Fruit fly (Drosophila melanogaster) whole organism, embryonic: ENCODE data around the gene cype.

Source experiments
- Bteb2 ChIP-seq: fragments of 200-800 bp; sonication (Bioruptor generic); optimal IDR thresholded peaks from 2 replicates; lab custom pipeline; 2016; ENCODE audit warnings: missing biosample characterization, missing genetic modification characterization
- CG1024 ChIP-seq: fragments of 200-800 bp; sonication (Bioruptor generic); IDR thresholded peaks from 2 replicates; pipeline ENCODE4 v1.3.6; 2022; ENCODE audit warnings: missing biosample characterization, missing genetic modification characterization
- CG10979 ChIP-seq: fragments of 200-800 bp; sonication (Bioruptor generic); optimal IDR thresholded peaks from 2 replicates; lab custom pipeline; 2018; ENCODE audit warnings: missing biosample characterization, mild to moderate bottlenecking, missing genetic modification characterization, moderate library complexity
- CG12769 ChIP-seq: fragments of 200-800 bp; sonication (Bioruptor generic); optimal IDR thresholded peaks from 2 replicates; lab custom pipeline; 2019; ENCODE audit warnings: missing biosample characterization, mild to moderate bottlenecking, missing genetic modification characterization, moderate library complexity
- CG16813 ChIP-seq: fragments of 200-800 bp; sonication (Bioruptor generic); IDR thresholded peaks from 3 replicates; pipeline ENCODE4 v1.3.6; 2022; ENCODE audit warnings: missing biosample characterization, missing genetic modification characterization; ENCODE audit not compliant: partially characterized antibody
- CG17186 ChIP-seq: fragments of 200-800 bp; sonication (Bioruptor generic); optimal IDR thresholded peaks from 3 replicates; lab custom pipeline; 2017; ENCODE audit warnings: missing biosample characterization, missing genetic modification reagents, missing genetic modification characterization
- CG17361 ChIP-seq: fragments of 200-800 bp; sonication (Bioruptor generic); IDR thresholded peaks from 3 replicates; pipeline ENCODE4 v1.3.6; 2022; ENCODE audit warnings: missing biosample characterization, missing genetic modification characterization
- CG17802 ChIP-seq: fragments of 200-800 bp; sonication (Bioruptor generic); optimal IDR thresholded peaks from 2 replicates; lab custom pipeline; 2018; ENCODE audit warnings: missing biosample characterization, mild to moderate bottlenecking, missing genetic modification characterization, moderate library complexity
- CG18599 ChIP-seq: fragments of 200-800 bp; sonication (Bioruptor generic); optimal IDR thresholded peaks from 3 replicates; lab custom pipeline; 2017; ENCODE audit warnings: missing biosample characterization, missing genetic modification characterization, mild to moderate bottlenecking, moderate library complexity, missing genetic modification reagents
- CG34376 ChIP-seq: fragments of 200-800 bp; sonication (Bioruptor generic); optimal IDR thresholded peaks from 2 replicates; lab custom pipeline; 2018; ENCODE audit warnings: missing biosample characterization, mild to moderate bottlenecking, missing genetic modification characterization
- CG34422 ChIP-seq: fragments of 200-800 bp; sonication (Bioruptor generic); IDR thresholded peaks from 3 replicates; pipeline ENCODE4 v1.3.6; 2022; ENCODE audit warnings: missing biosample characterization, missing genetic modification characterization
- CG6254 ChIP-seq: fragments of 200-800 bp; sonication (Bioruptor generic); optimal IDR thresholded peaks from 3 replicates; lab custom pipeline; 2017; ENCODE audit warnings: mild to moderate bottlenecking, missing biosample characterization, missing genetic modification reagents, missing genetic modification characterization
- CG8359 ChIP-seq: fragments of 200-800 bp; sonication (Bioruptor generic); optimal IDR thresholded peaks from 2 replicates; lab custom pipeline; 2017; ENCODE audit warnings: missing biosample characterization, mild to moderate bottlenecking, missing genetic modification characterization, borderline replicate concordance
- CG9797 ChIP-seq: fragments of 200-800 bp; sonication (Bioruptor generic); optimal IDR thresholded peaks from 3 replicates; lab custom pipeline; 2018; ENCODE audit warnings: missing biosample characterization, mild to moderate bottlenecking, missing genetic modification characterization
- CTCF ChIP-seq: fragments of 200-800 bp; sonication (Bioruptor generic); optimal IDR thresholded peaks from 2 replicates; lab custom pipeline; 2017; ENCODE audit warnings: missing biosample characterization, mild to moderate bottlenecking, missing genetic modification characterization, moderate library complexity
- CkIIα-i1 ChIP-seq: fragments of 200-800 bp; sonication (Bioruptor generic); IDR thresholded peaks from 2 replicates; pipeline ENCODE4 v1.3.6; 2022; ENCODE audit warnings: missing biosample characterization, missing genetic modification characterization
- Drgx ChIP-seq: fragments of 200-800 bp; sonication (Bioruptor generic); IDR thresholded peaks from 2 replicates; pipeline ENCODE4 v1.3.6; 2022; ENCODE audit warnings: missing biosample characterization, missing genetic modification characterization
- Hr51 ChIP-seq, 2 experiments: fragments of 200-800 bp; sonication (Bioruptor generic); optimal IDR thresholded peaks; 2 replicates in 1 of 2; 3 replicates in 1 of 2; lab custom pipeline; 2016 to 2018; ENCODE audit warnings: missing biosample characterization in 2 of 2, missing genetic modification characterization in 2 of 2, mild to moderate bottlenecking in 1 of 2, moderate library complexity in 1 of 2
- NC2α ChIP-seq: fragments of 200-800 bp; sonication (Bioruptor generic); optimal IDR thresholded peaks from 2 replicates; lab custom pipeline; 2016; ENCODE audit warnings: missing biosample characterization, missing genetic modification characterization
- Nf-YB ChIP-seq: fragments of 200-800 bp; sonication (Bioruptor generic); optimal IDR thresholded peaks from 3 replicates; lab custom pipeline; 2019; ENCODE audit warnings: missing biosample characterization, mild to moderate bottlenecking, missing genetic modification characterization, moderate library complexity
- Oli ChIP-seq: fragments of 200-800 bp; sonication (Bioruptor generic); optimal IDR thresholded peaks from 2 replicates; lab custom pipeline; 2018; ENCODE audit warnings: missing biosample characterization, mild to moderate bottlenecking, missing genetic modification characterization, moderate library complexity
- Pdp1 ChIP-seq, 2 experiments: fragments of 200-800 bp; sonication (Bioruptor generic); optimal IDR thresholded peaks; 3 replicates each; lab custom pipeline; 2016; ENCODE audit warnings: missing biosample characterization in 2 of 2, missing genetic modification characterization in 2 of 2, mild to moderate bottlenecking in 1 of 2, moderate library complexity in 1 of 2
- Rfx ChIP-seq: fragments of 200-800 bp; sonication (Bioruptor generic); IDR thresholded peaks from 2 replicates; pipeline ENCODE4 v1.3.6; 2022; ENCODE audit warnings: missing biosample characterization, missing genetic modification characterization
- Six4 ChIP-seq: fragments of 200-800 bp; sonication (Bioruptor generic); optimal IDR thresholded peaks from 2 replicates; lab custom pipeline; 2016; ENCODE audit warnings: missing biosample characterization, missing genetic modification characterization
- abd-A ChIP-seq: fragments of 200-800 bp; sonication (Bioruptor generic); optimal IDR thresholded peaks from 3 replicates; lab custom pipeline; 2019; ENCODE audit warnings: missing biosample characterization, mild to moderate bottlenecking, missing genetic modification characterization, moderate library complexity
- cas ChIP-seq: fragments of 200-800 bp; sonication (Bioruptor generic); IDR thresholded peaks from 2 replicates; pipeline ENCODE4 v1.3.6; 2022; ENCODE audit warnings: missing biosample characterization, missing genetic modification characterization
- caup ChIP-seq: fragments of 200-800 bp; sonication (Bioruptor generic); optimal IDR thresholded peaks from 3 replicates; lab custom pipeline; 2017; ENCODE audit warnings: missing biosample characterization, mild to moderate bottlenecking, missing genetic modification characterization, moderate library complexity; ENCODE audit not compliant: severe bottlenecking
- ci ChIP-seq: fragments of 200-800 bp; sonication (Bioruptor generic); IDR thresholded peaks from 3 replicates; pipeline ENCODE4 v1.3.6; 2022; ENCODE audit warnings: missing biosample characterization, missing genetic modification characterization
- en ChIP-seq: fragments of 200-800 bp; sonication (Bioruptor generic); optimal IDR thresholded peaks from 2 replicates; lab custom pipeline; 2016; ENCODE audit warnings: missing biosample characterization, missing genetic modification characterization
- exex ChIP-seq: fragments of 200-800 bp; sonication (Bioruptor generic); optimal IDR thresholded peaks from 4 replicates; lab custom pipeline; 2018; ENCODE audit warnings: missing biosample characterization, mild to moderate bottlenecking, missing genetic modification characterization, moderate library complexity
- fd102C ChIP-seq: fragments of 200-800 bp; sonication (Bioruptor generic); optimal IDR thresholded peaks from 2 replicates; lab custom pipeline; 2018; ENCODE audit warnings: missing biosample characterization, mild to moderate bottlenecking, missing genetic modification characterization, moderate library complexity
- fd64A ChIP-seq: fragments of 200-800 bp; sonication (Bioruptor generic); optimal IDR thresholded peaks from 3 replicates; lab custom pipeline; 2018; ENCODE audit warnings: missing biosample characterization, mild to moderate bottlenecking, missing genetic modification characterization
- ftz-f1 ChIP-seq: fragments of 200-800 bp; sonication (Bioruptor generic); optimal IDR thresholded peaks from 2 replicates; lab custom pipeline; 2016; ENCODE audit warnings: missing biosample characterization, missing genetic modification characterization
- grau ChIP-seq: fragments of 200-800 bp; optimal IDR thresholded peaks from 3 replicates; lab custom pipeline; 2019; ENCODE audit warnings: missing biosample characterization, mild to moderate bottlenecking, missing genetic modification characterization, moderate library complexity
- jigr1 ChIP-seq: fragments of 200-800 bp; sonication (Bioruptor generic); IDR thresholded peaks from 3 replicates; pipeline ENCODE4 v1.3.6; 2022; ENCODE audit warnings: missing biosample characterization, missing genetic modification characterization
- nmo ChIP-seq: fragments of 200-800 bp; sonication (Bioruptor generic); optimal IDR thresholded peaks from 2 replicates; lab custom pipeline; 2018; ENCODE audit warnings: missing biosample characterization, mild to moderate bottlenecking, missing genetic modification characterization, moderate library complexity
- pum ChIP-seq: fragments of 200-800 bp; sonication (Bioruptor generic); optimal IDR thresholded peaks from 2 replicates; lab custom pipeline; 2016; ENCODE audit warnings: missing biosample characterization, missing genetic modification characterization
- sima ChIP-seq: fragments of 200-800 bp; sonication (Bioruptor generic); optimal IDR thresholded peaks from 2 replicates; lab custom pipeline; 2016; ENCODE audit warnings: missing biosample characterization, missing genetic modification characterization
- sug ChIP-seq: fragments of 200-800 bp; optimal IDR thresholded peaks from 2 replicates; lab custom pipeline; 2019; ENCODE audit warnings: missing biosample characterization, mild to moderate bottlenecking, missing genetic modification characterization, moderate library complexity
- tap ChIP-seq: fragments of 200-800 bp; optimal IDR thresholded peaks from 3 replicates; lab custom pipeline; 2019; ENCODE audit warnings: missing biosample characterization, mild to moderate bottlenecking, missing genetic modification characterization, moderate library complexity
- usp ChIP-seq: fragments of >200 bp; optimal IDR thresholded peaks from 2 replicates; lab custom pipeline; 2017; ENCODE audit warnings: missing biosample characterization, missing genetic modification characterization

The cype gene

DNA sequence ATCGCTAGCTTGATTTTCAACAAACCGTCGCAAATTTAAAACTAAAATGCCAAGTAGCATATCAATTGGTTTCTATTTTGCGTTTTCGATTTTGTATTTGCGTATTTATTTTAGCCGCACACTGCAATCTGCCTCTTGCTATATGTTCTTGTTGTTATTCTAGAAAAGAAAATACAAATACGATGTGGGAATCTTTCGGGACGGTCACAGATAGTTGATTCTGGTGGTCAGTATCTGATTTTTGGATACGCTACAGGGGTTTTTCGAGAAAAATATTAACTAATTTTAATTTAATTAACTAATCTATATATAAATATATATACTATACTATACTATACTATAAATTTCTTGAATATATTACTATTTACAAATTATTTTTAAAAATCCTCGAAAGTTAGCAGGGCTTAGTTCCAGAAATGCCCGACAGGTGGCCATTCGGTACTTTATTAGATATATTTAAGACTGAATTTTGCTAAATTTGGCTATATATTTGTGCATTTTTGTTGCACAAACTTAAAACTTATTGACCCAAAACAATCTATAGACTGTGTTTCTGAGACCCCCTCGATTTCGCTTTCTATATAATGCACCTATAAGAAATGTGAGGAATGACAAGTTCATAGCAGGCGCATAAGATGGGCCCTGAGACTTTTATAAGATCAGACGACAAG is 1.9 kb downstream of the cype start, which contains the start of gene CG14022:
Gene CG14022, minus strand, starts transcription at position 51 of the 671 bp plus-strand sequence.
- TF ChIP-seq CG10979 (peak; percentile 85), usp (GFP tag; lab: Kevin White, UChicago) (no peak), CTCF (GFP tag; lab: Kevin White, UChicago) (peak; percentile 82)

DNA sequence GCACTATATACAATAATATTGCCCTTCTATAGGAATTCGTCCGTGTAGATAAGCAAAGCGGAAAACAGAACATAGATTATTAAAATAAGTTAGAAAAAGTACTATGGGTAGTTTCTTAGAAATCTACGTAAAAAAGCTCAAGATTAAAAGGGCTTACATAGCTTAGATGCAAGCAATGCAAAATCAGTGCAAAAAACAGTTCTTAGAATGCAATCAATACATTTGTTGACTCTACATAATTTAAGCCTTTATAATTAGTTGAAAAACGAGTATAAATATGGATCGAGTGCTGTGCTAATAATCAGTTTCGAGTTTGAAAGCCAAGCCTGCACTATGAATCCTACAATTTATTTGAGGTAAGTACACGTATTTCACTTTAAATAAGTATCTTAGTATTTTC is 2.5 kb downstream of the cype start, which contains the start of gene TotM:
Gene TotM, plus strand, starts transcription at position 301 of the 400 bp plus-strand sequence.
- TF ChIP-seq pum (GFP tag; lab: Kevin White, UChicago) (no peak), jigr1 (GFP tag; lab: Robert Waterston, UW) (no peak), CG1024 (no peak), CG12769 (tag; lab: Kevin White, UChicago) (no peak), tap (tag; lab: Kevin White, UChicago) (no peak), abd-A (tag; lab: Kevin White, UChicago) (no peak), ftz-f1 (GFP tag; lab: Kevin White, UChicago) (no peak), cas (GFP tag; lab: Robert Waterston, UW) (no peak), Nf-YB (GFP tag; lab: Kevin White, UChicago) (no peak), CG17361 (GFP tag; lab: Robert Waterston, UW) (no peak), Six4 (GFP tag; lab: Kevin White, UChicago) (no peak)
- TF ChIP-seq, all 482 proteins: peak for 0

DNA sequence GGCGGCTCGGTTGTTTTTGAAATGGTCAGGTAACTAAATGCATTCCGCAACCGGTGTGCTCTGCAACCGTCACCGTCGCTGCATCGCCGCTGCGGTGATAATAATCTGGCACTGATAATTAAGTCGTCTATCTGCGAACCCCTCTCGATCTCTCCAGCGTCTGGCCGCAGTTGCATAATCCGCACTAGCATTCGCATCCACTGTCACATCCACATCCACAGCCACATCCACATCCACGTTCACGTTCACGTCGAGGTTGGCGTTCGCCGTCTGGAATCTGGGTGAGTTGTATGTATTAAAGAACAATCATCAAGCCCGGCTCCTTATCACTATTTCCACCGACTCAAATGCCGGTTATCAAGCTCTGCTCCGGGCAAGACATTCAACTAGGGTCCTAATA is 5.5 kb downstream of the cype start:
- TF ChIP-seq Drgx (GFP tag; lab: Robert Waterston, UW) (0 out of 2 replicates have a peak, but pooled peaks have one; percentile 10), Pdp1 (GFP tag; optimal IDR thresholded peaks at IDR 0.05; lab: Kevin White, UChicago) (peak in 1 of 2 experiments; percentile 68), fd64A (GFP tag; lab: Kevin White, UChicago) (no peak), Rfx (GFP tag; lab: Robert Waterston, UW) (0 out of 2 replicates have a peak, but pooled peaks have one; percentile 9)
- TF ChIP-seq, all 482 proteins: peak for 3

DNA sequence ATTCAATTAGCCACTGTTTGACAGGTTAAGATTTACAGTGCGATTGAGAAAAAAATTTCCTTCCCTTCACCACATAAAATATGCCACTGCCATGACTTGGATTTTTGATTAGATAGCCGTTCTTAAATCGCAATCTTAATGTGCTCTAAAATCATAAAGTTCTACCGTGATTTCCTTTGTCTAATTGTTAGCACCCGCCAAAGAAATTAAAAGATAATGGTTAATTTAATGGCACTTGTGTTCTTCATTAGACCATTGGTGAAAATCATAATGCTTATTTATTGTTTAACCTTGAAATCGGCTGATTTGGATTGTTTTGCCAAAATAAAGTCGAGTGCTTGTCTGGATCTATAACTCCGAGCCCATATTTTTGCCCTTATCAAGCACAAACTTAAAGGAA is 10.1 kb downstream of the cype start:
- no peak for TF ChIP-seq CG9797 (GFP tag; lab: Kevin White, UChicago)
- peak; percentile 96 for TF ChIP-seq exex (tag; lab: Kevin White, UChicago)
- no peak for TF ChIP-seq nmo (GFP tag; lab: Kevin White, UChicago)
- no peak for TF ChIP-seq en (GFP tag; lab: Kevin White, UChicago)
- no peak for TF ChIP-seq ci
- no peak for TF ChIP-seq sima (GFP tag; lab: Kevin White, UChicago)
- no peak for TF ChIP-seq Hr51 (GFP tag; optimal IDR thresholded peaks at IDR 0.05; lab: Kevin White, UChicago)
- no peak for TF ChIP-seq CG6254 (GFP tag; lab: Kevin White, UChicago)
- TF ChIP-seq CG34422 (GFP tag; lab: Robert Waterston, UW), result no peak
- peak; percentile 18 for TF ChIP-seq CG18599 (GFP tag; lab: Kevin White, UChicago)

DNA sequence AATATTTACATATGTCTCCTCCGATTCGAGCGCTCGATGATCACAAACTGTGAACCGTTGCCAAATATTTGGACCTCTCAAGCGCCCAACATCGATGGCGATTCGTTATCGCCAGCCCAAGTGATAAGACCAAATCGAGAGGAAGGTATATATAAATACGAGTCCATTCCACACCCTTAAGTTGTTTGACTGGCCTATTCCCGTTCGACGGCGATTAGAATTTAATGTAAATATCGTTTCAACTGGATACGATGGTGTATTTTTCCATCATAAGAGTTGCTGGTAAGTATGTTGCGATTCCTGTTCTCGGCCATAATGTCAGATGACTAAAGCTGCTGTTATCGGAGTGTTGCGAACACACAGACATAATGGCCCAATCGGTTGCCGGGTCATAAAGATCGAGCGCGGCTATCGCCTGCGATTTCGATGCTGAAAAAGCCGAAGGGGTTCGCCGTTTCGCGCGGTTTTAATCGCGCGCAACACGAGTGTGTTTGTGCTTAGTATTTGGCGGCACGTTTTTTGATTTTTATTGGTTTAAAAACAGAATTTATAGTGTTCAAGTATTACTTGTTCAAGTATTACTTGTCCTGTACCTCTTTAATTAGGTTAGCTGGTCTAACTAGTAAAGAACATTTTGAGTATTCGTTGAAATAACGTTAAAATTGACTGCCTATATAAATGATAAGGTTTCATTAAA is 11.1 kb downstream of the cype start, which contains the start of gene fusl:
Gene fusl, minus strand, starts transcription at position 50 of the 697 bp plus-strand sequence.
- peak; percentile 59 for TF ChIP-seq exex (tag; lab: Kevin White, UChicago)
- no peak for TF ChIP-seq fd102C (GFP tag; lab: Kevin White, UChicago)
- TF ChIP-seq grau, result no peak
- TF ChIP-seq CG16813, result no peak
- TF ChIP-seq Oli, result no peak
- no peak for TF ChIP-seq caup
- TF ChIP-seq CG8359 (GFP tag; lab: Kevin White, UChicago), result peak; percentile 99
- no peak for TF ChIP-seq CkIIα-i1 (GFP tag; lab: Robert Waterston, UW)
- TF ChIP-seq Bteb2 (GFP tag; lab: Kevin White, UChicago), result no peak
- TF ChIP-seq NC2α, result no peak
- TF ChIP-seq CG17802 (tag; lab: Kevin White, UChicago), result no peak
- no peak for TF ChIP-seq CG17186
- TF ChIP-seq abd-A (tag; lab: Kevin White, UChicago), result peak; percentile 0
- peak; percentile 94 for TF ChIP-seq CG34376 (GFP tag; lab: Kevin White, UChicago)
- peak; percentile 78 for TF ChIP-seq sug (tag; lab: Kevin White, UChicago)
